Fruit fly (Drosophila melanogaster) whole organism, embryonic: ENCODE measurements around the gene CG16953.
A peak's percentile ranks its signal among the peaks of the same experiment; 100 is the strongest.

Experiments used
- Aef1 ChIP-seq: fragments of 200-800 bp; sonication (Bioruptor generic); IDR thresholded peaks from 3 replicates; pipeline ENCODE4 v1.3.6; 2022; ENCODE audit warnings: missing biosample characterization, missing genetic modification characterization
- BtbVII ChIP-seq: fragments of 200-800 bp; sonication (Bioruptor generic); optimal IDR thresholded peaks from 3 replicates; lab custom pipeline; 2017; ENCODE audit warnings: missing biosample characterization, mild to moderate bottlenecking, missing genetic modification characterization
- C15 ChIP-seq: fragments of 200-800 bp; sonication (Bioruptor generic); IDR thresholded peaks from 3 replicates; pipeline ENCODE4 v1.3.6; 2022; ENCODE audit warnings: missing biosample characterization, missing genetic modification characterization
- CG10366 ChIP-seq: fragments of 200-800 bp; sonication (Bioruptor generic); IDR thresholded peaks from 2 replicates; pipeline ENCODE4 v1.3.6; 2022; ENCODE audit warnings: missing biosample characterization, missing genetic modification characterization
- CG10431 ChIP-seq: fragments of 200-800 bp; sonication (Bioruptor generic); optimal IDR thresholded peaks from 3 replicates; lab custom pipeline; 2018; ENCODE audit warnings: missing biosample characterization, mild to moderate bottlenecking, missing genetic modification characterization
- CG10565 ChIP-seq: fragments of 200-800 bp; sonication (Bioruptor generic); optimal IDR thresholded peaks from 3 replicates; lab custom pipeline; 2016; ENCODE audit warnings: missing biosample characterization, mild to moderate bottlenecking, missing genetic modification characterization
- CG12299 ChIP-seq: fragments of 200-800 bp; sonication (Bioruptor generic); optimal IDR thresholded peaks from 2 replicates; lab custom pipeline; 2018; ENCODE audit warnings: missing biosample characterization, mild to moderate bottlenecking, missing genetic modification characterization
- CG17361 ChIP-seq: fragments of 200-800 bp; sonication (Bioruptor generic); IDR thresholded peaks from 3 replicates; pipeline ENCODE4 v1.3.6; 2022; ENCODE audit warnings: missing biosample characterization, missing genetic modification characterization
- CG17385 ChIP-seq: fragments of 200-800 bp; sonication (Bioruptor generic); optimal IDR thresholded peaks from 3 replicates; lab custom pipeline; 2018; ENCODE audit warnings: missing biosample characterization, mild to moderate bottlenecking, missing genetic modification characterization
- CG17568 ChIP-seq: fragments of 200-800 bp; sonication (Bioruptor generic); optimal IDR thresholded peaks from 2 replicates; lab custom pipeline; 2018; ENCODE audit warnings: missing biosample characterization, mild to moderate bottlenecking, missing genetic modification characterization, moderate library complexity
- CG18599 ChIP-seq: fragments of 200-800 bp; sonication (Bioruptor generic); optimal IDR thresholded peaks from 3 replicates; lab custom pipeline; 2017; ENCODE audit warnings: missing biosample characterization, missing genetic modification characterization, mild to moderate bottlenecking, moderate library complexity, missing genetic modification reagents
- CG4730 ChIP-seq: fragments of 200-800 bp; sonication (Bioruptor generic); IDR thresholded peaks from 2 replicates; pipeline ENCODE4 v1.3.6; 2022; ENCODE audit warnings: missing biosample characterization, missing genetic modification characterization
- CG4820 ChIP-seq: fragments of 200-800 bp; sonication (Bioruptor generic); optimal IDR thresholded peaks from 3 replicates; lab custom pipeline; 2016; ENCODE audit warnings: missing biosample characterization, missing genetic modification characterization
- CG6175 ChIP-seq: fragments of 200-800 bp; sonication (Bioruptor generic); IDR thresholded peaks from 3 replicates; pipeline ENCODE4 v1.3.6; 2022; ENCODE audit warnings: missing biosample characterization, missing genetic modification characterization
- CG7928 ChIP-seq: fragments of 200-800 bp; sonication (Bioruptor generic); optimal IDR thresholded peaks from 2 replicates; lab custom pipeline; 2017; ENCODE audit warnings: missing biosample characterization, mild to moderate bottlenecking, missing genetic modification characterization
- CG8089 ChIP-seq: fragments of 200-800 bp; sonication (Bioruptor generic); optimal IDR thresholded peaks from 3 replicates; lab custom pipeline; 2016; ENCODE audit warnings: missing biosample characterization, missing genetic modification characterization
- Dbx ChIP-seq: fragments of 200-800 bp; sonication (Bioruptor generic); IDR thresholded peaks from 3 replicates; pipeline ENCODE4 v1.3.6; 2022; ENCODE audit warnings: missing biosample characterization, missing genetic modification characterization
- Doc3 ChIP-seq: fragments of 200-800 bp; sonication (Bioruptor generic); IDR thresholded peaks from 3 replicates; pipeline ENCODE4 v1.3.6; 2022; ENCODE audit warnings: missing biosample characterization, missing genetic modification characterization; ENCODE audit not compliant: partially characterized antibody
- H2.0 ChIP-seq: fragments of 200-800 bp; sonication (Bioruptor generic); IDR thresholded peaks from 2 replicates; pipeline ENCODE4 v1.3.6; 2022; ENCODE audit warnings: missing biosample characterization, missing genetic modification characterization
- Hmx ChIP-seq: fragments of 200-800 bp; sonication (Bioruptor generic); optimal IDR thresholded peaks from 2 replicates; lab custom pipeline; 2016; ENCODE audit warnings: missing biosample characterization, missing genetic modification characterization
- Lim3 ChIP-seq: fragments of 200-800 bp; sonication (Bioruptor generic); IDR thresholded peaks from 2 replicates; pipeline ENCODE4 v1.3.6; 2022; ENCODE audit warnings: missing biosample characterization, missing genetic modification characterization
- Max ChIP-seq: fragments of 200-800 bp; sonication (Bioruptor generic); optimal IDR thresholded peaks from 2 replicates; lab custom pipeline; 2016; ENCODE audit warnings: missing biosample characterization, mild to moderate bottlenecking, missing genetic modification characterization
- Opbp ChIP-seq: fragments of 200-800 bp; sonication (Bioruptor generic); IDR thresholded peaks from 3 replicates; pipeline ENCODE4 v1.3.6; 2022; ENCODE audit warnings: missing biosample characterization, missing genetic modification characterization; ENCODE audit not compliant: partially characterized antibody
- PHDP ChIP-seq: fragments of 200-800 bp; sonication (Bioruptor generic); optimal IDR thresholded peaks from 3 replicates; lab custom pipeline; 2018; ENCODE audit warnings: missing biosample characterization, mild to moderate bottlenecking, missing genetic modification characterization, moderate library complexity
- Ravus ChIP-seq: fragments of 200-800 bp; sonication (Bioruptor generic); IDR thresholded peaks from 2 replicates; pipeline ENCODE4 v1.3.6; 2022; ENCODE audit warnings: missing biosample characterization, missing genetic modification characterization
- Ssrp ChIP-seq: fragments of 200-800 bp; sonication (Bioruptor generic); optimal IDR thresholded peaks from 2 replicates; lab custom pipeline; 2018; ENCODE audit warnings: missing biosample characterization, mild to moderate bottlenecking, missing genetic modification characterization, moderate library complexity
- ab ChIP-seq: fragments of 200-800 bp; sonication (Bioruptor generic); optimal IDR thresholded peaks from 2 replicates; lab custom pipeline; 2016; ENCODE audit warnings: missing biosample characterization, missing genetic modification characterization
- amos ChIP-seq: fragments of 200-800 bp; sonication (Bioruptor generic); IDR thresholded peaks from 2 replicates; pipeline ENCODE4 v1.3.6; 2022; ENCODE audit warnings: missing biosample characterization, missing genetic modification characterization; ENCODE audit not compliant: partially characterized antibody
- ase ChIP-seq: fragments of 200-800 bp; sonication (Bioruptor generic); IDR thresholded peaks from 3 replicates; pipeline ENCODE4 v1.3.6; 2022; ENCODE audit warnings: missing biosample characterization, missing genetic modification characterization
- cas ChIP-seq: fragments of 200-800 bp; sonication (Bioruptor generic); IDR thresholded peaks from 2 replicates; pipeline ENCODE4 v1.3.6; 2022; ENCODE audit warnings: missing biosample characterization, missing genetic modification characterization
- dpn ChIP-seq, 2 experiments: fragments of 200-800 bp; sonication (Bioruptor generic); optimal IDR thresholded peaks; 3 replicates each; lab custom pipeline; 2016; ENCODE audit warnings: missing biosample characterization in 2 of 2, missing genetic modification characterization in 2 of 2
- fd64A ChIP-seq: fragments of 200-800 bp; sonication (Bioruptor generic); optimal IDR thresholded peaks from 3 replicates; lab custom pipeline; 2018; ENCODE audit warnings: missing biosample characterization, mild to moderate bottlenecking, missing genetic modification characterization
- gem ChIP-seq: fragments of 200-800 bp; sonication (Bioruptor generic); optimal IDR thresholded peaks from 2 replicates; lab custom pipeline; 2019; ENCODE audit warnings: missing biosample characterization, mild to moderate bottlenecking, missing genetic modification characterization, moderate library complexity
- grn ChIP-seq: fragments of 200-800 bp; sonication (Bioruptor generic); optimal IDR thresholded peaks from 3 replicates; lab custom pipeline; 2017; ENCODE audit warnings: missing biosample characterization, missing genetic modification characterization
- gro ChIP-seq: fragments of 200-800 bp; sonication (Bioruptor generic); optimal IDR thresholded peaks from 2 replicates; lab custom pipeline; 2016; ENCODE audit warnings: missing biosample characterization, missing genetic modification characterization
- hbn ChIP-seq: fragments of 200-800 bp; sonication (Bioruptor generic); IDR thresholded peaks from 2 replicates; pipeline ENCODE4 v1.3.6; 2022; ENCODE audit warnings: missing biosample characterization, missing genetic modification characterization; ENCODE audit not compliant: partially characterized antibody
- inv ChIP-seq: fragments of 200-800 bp; sonication (Bioruptor generic); IDR thresholded peaks from 2 replicates; pipeline ENCODE4 v1.3.6; 2022; ENCODE audit warnings: missing biosample characterization, missing genetic modification characterization; ENCODE audit not compliant: partially characterized antibody
- klu ChIP-seq: fragments of 200-800 bp; sonication (Bioruptor generic); IDR thresholded peaks from 2 replicates; pipeline ENCODE4 v1.3.6; 2022; ENCODE audit warnings: missing biosample characterization, missing genetic modification characterization
- knrl ChIP-seq: fragments of 200-800 bp; sonication (Bioruptor generic); IDR thresholded peaks from 3 replicates; pipeline ENCODE4 v1.3.6; 2022; ENCODE audit warnings: missing biosample characterization, missing genetic modification characterization; ENCODE audit not compliant: partially characterized antibody
- pb ChIP-seq: fragments of 200-800 bp; sonication (Bioruptor generic); optimal IDR thresholded peaks from 3 replicates; lab custom pipeline; 2016; ENCODE audit warnings: missing biosample characterization, missing genetic modification characterization
- prd ChIP-seq, 3 experiments: fragments of >200 bp in 2 of 3; fragments of 200-800 bp in 1 of 3; sonication (Bioruptor generic) in 1 of 3; optimal IDR thresholded peaks in 2 of 3; IDR thresholded peaks in 1 of 3; 2 replicates in 2 of 3; 3 replicates in 1 of 3; pipeline versions ENCODE4 v1.3.6 to Lab custom; 2017 to 2022; ENCODE audit warnings: missing biosample characterization in 1 of 3, missing genetic modification characterization in 1 of 3
- ranshi ChIP-seq: fragments of 200-800 bp; sonication (Bioruptor generic); IDR thresholded peaks from 2 replicates; pipeline ENCODE4 v1.3.6; 2022; ENCODE audit warnings: missing biosample characterization, missing genetic modification characterization
- scrt ChIP-seq: fragments of 200-800 bp; sonication (Bioruptor generic); optimal IDR thresholded peaks from 2 replicates; lab custom pipeline; 2018; ENCODE audit warnings: missing biosample characterization, mild to moderate bottlenecking, missing genetic modification characterization, moderate library complexity
- slou ChIP-seq: fragments of 200-800 bp; sonication (Bioruptor generic); optimal IDR thresholded peaks from 3 replicates; lab custom pipeline; 2016; ENCODE audit warnings: missing biosample characterization, missing genetic modification characterization
- slp2 ChIP-seq: fragments of 200-800 bp; sonication (Bioruptor generic); optimal IDR thresholded peaks from 2 replicates; lab custom pipeline; 2016; ENCODE audit warnings: missing biosample characterization, missing genetic modification characterization
- tup ChIP-seq: fragments of 200-800 bp; sonication (Bioruptor generic); optimal IDR thresholded peaks from 2 replicates; lab custom pipeline; 2016; ENCODE audit warnings: missing biosample characterization, mild to moderate bottlenecking, missing genetic modification characterization, moderate library complexity
- vnd ChIP-seq: fragments of 200-800 bp; sonication (Bioruptor generic); IDR thresholded peaks from 3 replicates; pipeline ENCODE4 v1.3.6; 2022; ENCODE audit warnings: missing biosample characterization, missing genetic modification characterization; ENCODE audit not compliant: partially characterized antibody
- vvl ChIP-seq: fragments of 200-800 bp; sonication (Bioruptor generic); IDR thresholded peaks from 2 replicates; pipeline ENCODE4 v1.3.6; 2022; ENCODE audit warnings: missing biosample characterization, missing genetic modification characterization

CG16953 gene

dm6 chr3R:20587630-20588479, 2.2 kb upstream of the CG16953 start, which contains the start of gene Septin2 (continued):
- TF ChIP-seq scrt = peak; percentile 63
- peak; percentile 88 for TF ChIP-seq gem (tag; lab: Kevin White, UChicago)
- no peak for TF ChIP-seq CG7928 (GFP tag; lab: Kevin White, UChicago)
- TF ChIP-seq CG12299 = peak; percentile 34
- TF ChIP-seq CG10431 (GFP tag; lab: Kevin White, UChicago) = peak; percentile 74
- peak; percentile 77 for TF ChIP-seq BtbVII (GFP tag; lab: Kevin White, UChicago)
- TF ChIP-seq gro (GFP tag; lab: Kevin White, UChicago) = no peak
- peak; percentile 77 for TF ChIP-seq PHDP (tag; lab: Kevin White, UChicago)
- no peak for TF ChIP-seq vnd
- TF ChIP-seq Dbx (GFP tag; lab: Robert Waterston, UW) = no peak
- no peak for TF ChIP-seq C15 (GFP tag; lab: Robert Waterston, UW)
- TF ChIP-seq slou (GFP tag; lab: Kevin White, UChicago) = no peak
- TF ChIP-seq Lim3 (GFP tag; lab: Robert Waterston, UW) = no peak
- TF ChIP-seq CG4820 (GFP tag; lab: Kevin White, UChicago) = peak; percentile 82
- peak; percentile 62; the same call in 2 of the 3 replicates for TF ChIP-seq ase (GFP tag; lab: Robert Waterston, UW)
- TF ChIP-seq Max = peak; percentile 81
- peak; percentile 84 for TF ChIP-seq CG17361 (GFP tag; lab: Robert Waterston, UW)
- peak; percentile 49; the same call in 1 of the 2 replicates for TF ChIP-seq CG10366
- TF ChIP-seq Hmx (GFP tag; lab: Kevin White, UChicago) = peak; percentile 12
- no peak for TF ChIP-seq CG6175
- TF ChIP-seq Ravus = no peak
- no peak for TF ChIP-seq H2.0 (GFP tag; lab: Robert Waterston, UW)
- TF ChIP-seq Ssrp = peak; percentile 82
- TF ChIP-seq CG8089 (GFP tag; lab: Kevin White, UChicago) = peak; percentile 51
- no peak for TF ChIP-seq inv
- peak; percentile 77 for TF ChIP-seq CG17568 (GFP tag; lab: Kevin White, UChicago)
- no peak for TF ChIP-seq pb
- TF ChIP-seq klu (GFP tag; lab: Robert Waterston, UW) = no peak
- no peak; the same call in 1 of the 2 replicates for TF ChIP-seq amos
- peak; percentile 66 for TF ChIP-seq fd64A
- no peak for TF ChIP-seq knrl (GFP tag; lab: Robert Waterston, UW)
- peak; percentile 38; the same call in 1 of the 3 replicates for TF ChIP-seq Aef1 (GFP tag; lab: Robert Waterston, UW)
- no peak for TF ChIP-seq hbn (GFP tag; lab: Robert Waterston, UW)
- no peak for TF ChIP-seq Opbp (GFP tag; lab: Robert Waterston, UW)
- TF ChIP-seq CG17385 (GFP tag; lab: Kevin White, UChicago) = peak; percentile 77
- peak; percentile 34 for TF ChIP-seq CG10565 (GFP tag; lab: Kevin White, UChicago)
- no peak for TF ChIP-seq prd (optimal IDR thresholded peaks at IDR 0.05; lab: Kevin White, UChicago)
- peak; percentile 72 for TF ChIP-seq prd (GFP tag; IDR thresholded peaks at IDR 0.05; lab: Robert Waterston, UW)
- TF ChIP-seq Doc3 (GFP tag; lab: Robert Waterston, UW) = no peak
- peak; percentile 79 for TF ChIP-seq CG18599 (GFP tag; lab: Kevin White, UChicago)
- peak; percentile 41; the same call in 1 of the 2 replicates for TF ChIP-seq CG4730
- TF ChIP-seq slp2 (GFP tag; lab: Kevin White, UChicago) = peak; percentile 64
- TF ChIP-seq grn (GFP tag; lab: Kevin White, UChicago) = no peak
- TF ChIP-seq vvl (GFP tag; lab: Robert Waterston, UW) = peak; percentile 52; the same call in 1 of the 2 replicates
- no peak for TF ChIP-seq cas (GFP tag; lab: Robert Waterston, UW)
- peak; percentile 49 to 75 for TF ChIP-seq dpn (GFP tag; optimal IDR thresholded peaks at IDR 0.05; lab: Kevin White, UChicago)
- peak; percentile 47; the same call in 1 of the 2 replicates for TF ChIP-seq ranshi (GFP tag; lab: Robert Waterston, UW)
- TF ChIP-seq tup (GFP tag; lab: Kevin White, UChicago) = peak; percentile 55
- TF ChIP-seq ab (GFP tag; lab: Kevin White, UChicago) = no peak
